Worm (Caenorhabditis elegans) whole organism, L3 larva: ENCODE measurements around the gene srw-43.

Source experiments
- ceh-9 ChIP-seq: sonication (generic microtip); optimal IDR thresholded peaks from 2 replicates; lab custom pipeline; 2018; ENCODE audit warnings: missing biosample characterization, missing genetic modification characterization
- mdl-1 ChIP-seq: fragments of 150-350 bp; optimal IDR thresholded peaks from 2 replicates; lab custom pipeline; 2014; ENCODE audit warnings: missing biosample characterization, missing genetic modification characterization
- nhr-12 ChIP-seq: fragments of 150-350 bp; optimal IDR thresholded peaks from 2 replicates; lab custom pipeline; 2014; ENCODE audit warnings: missing biosample characterization, missing genetic modification characterization
- nhr-67 ChIP-seq: fragments of 150-350 bp; optimal IDR thresholded peaks from 2 replicates; lab custom pipeline; 2014; ENCODE audit warnings: missing biosample characterization, missing genetic modification characterization
- nhr-76 ChIP-seq: fragments of 150-350 bp; sonication (generic microtip); optimal IDR thresholded peaks from 5 replicates; lab custom pipeline; 2014; ENCODE audit warnings: missing biosample characterization, missing genetic modification characterization
- pha-4 ChIP-seq: fragments of 150-350 bp; optimal IDR thresholded peaks from 2 replicates; lab custom pipeline; 2014; ENCODE audit warnings: missing biosample characterization, missing genetic modification reagents, missing genetic modification characterization
- unc-39 ChIP-seq: sonication (generic microtip); optimal IDR thresholded peaks from 4 replicates; lab custom pipeline; 2017; ENCODE audit warnings: missing biosample characterization, missing genetic modification characterization
- unc-62 ChIP-seq: fragments of 150-350 bp; sonication (generic microtip); optimal IDR thresholded peaks from 4 replicates; lab custom pipeline; 2014; ENCODE audit warnings: missing biosample characterization, missing genetic modification reagents, missing genetic modification characterization
- zag-1 ChIP-seq: fragments of 150-350 bp; optimal IDR thresholded peaks from 2 replicates; lab custom pipeline; 2014; ENCODE audit warnings: missing biosample characterization, missing genetic modification characterization
- ztf-4 ChIP-seq: fragments of 150-350 bp; optimal IDR thresholded peaks from 2 replicates; lab custom pipeline; 2014; ENCODE audit warnings: missing biosample characterization, missing genetic modification characterization

DNA sequence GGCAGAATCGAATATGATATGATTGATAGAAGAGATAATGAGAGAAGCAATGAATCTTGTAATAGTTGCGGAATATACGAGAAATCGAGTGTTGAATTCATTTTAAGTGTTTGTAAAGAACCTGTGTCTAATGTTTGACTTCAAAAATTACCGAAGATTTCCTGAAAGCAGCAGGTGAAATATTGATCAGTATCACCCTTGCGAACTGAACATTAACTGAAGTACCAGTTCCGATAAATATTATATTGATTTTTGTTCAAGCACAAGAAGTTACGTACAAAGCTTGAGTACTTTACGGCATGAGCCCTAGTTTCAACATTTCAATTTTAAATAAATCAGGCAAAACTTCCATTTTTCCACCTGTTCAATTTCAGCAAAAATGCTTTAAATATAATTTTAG lies 6.6 kb upstream of the srw-43 start, which contains the start of gene srz-103:
- no peak for TF ChIP-seq pha-4 (tag; lab: Kevin White, UChicago)
- TF ChIP-seq ztf-4 (tag; lab: Kevin White, UChicago), result no peak
- no peak for TF ChIP-seq mdl-1 (tag; lab: Kevin White, UChicago)
- TF ChIP-seq ceh-9, result no peak
- TF ChIP-seq nhr-12, result no peak
- TF ChIP-seq unc-39, result no peak
- no peak for TF ChIP-seq nhr-76 (tag; lab: Kevin White, UChicago)
- TF ChIP-seq nhr-67 (tag; lab: Kevin White, UChicago), result no peak
- TF ChIP-seq zag-1 (tag; lab: Kevin White, UChicago), result no peak
- TF ChIP-seq unc-62 (GFP tag; lab: Kevin White, UChicago), result no peak
